Worm (Caenorhabditis elegans): ENCODE data around the gene odr-1.
A peak's percentile ranks its signal among the peaks of the same experiment; 100 is the strongest.

The odr-1 gene

ce11 chrX:13510997-13511396, 39.8 kb downstream of the odr-1 start, which contains the start of gene col-185:
Gene col-185, minus strand, starts transcription at chrX:13511097.
- TF ChIP-seq nhr-12 (tag; optimal IDR thresholded peaks at IDR 0.05) (no peak), snpc-4 (tag; optimal IDR thresholded peaks at IDR 0.05) (no peak), nhr-77 (tag; optimal IDR thresholded peaks at IDR 0.05) (no peak), Y55F3AM.14 (GFP tag; optimal IDR thresholded peaks at IDR 0.05) (no peak), C34F6.9 (tag; optimal IDR thresholded peaks at IDR 0.05) (no peak), ztf-4 (tag; optimal IDR thresholded peaks at IDR 0.05) (no peak), peb-1 (tag; optimal IDR thresholded peaks at IDR 0.05) (no peak), ztf-1 (GFP tag; conservative IDR thresholded peaks at IDR 0.05) (no peak), ztf-11 (tag; optimal IDR thresholded peaks at IDR 0.05) (no peak), lin-13 (GFP tag; optimal IDR thresholded peaks at IDR 0.05) (no peak), egl-27 (tag; optimal IDR thresholded peaks at IDR 0.05) (no peak)

- TF ChIP-seq ceh-16 (tag; optimal IDR thresholded peaks at IDR 0.05) = no peak
- no peak for TF ChIP-seq R02D3.7 (tag; optimal IDR thresholded peaks at IDR 0.05)
- TF ChIP-seq mab-5 (tag; optimal IDR thresholded peaks at IDR 0.05) = no peak
- TF ChIP-seq ztf-11 (tag; optimal IDR thresholded peaks at IDR 0.05) = no peak
- no peak for TF ChIP-seq unc-55 (GFP tag; optimal IDR thresholded peaks at IDR 0.05)
- no peak for TF ChIP-seq sma-9 (GFP tag; optimal IDR thresholded peaks at IDR 0.05)
- no peak for TF ChIP-seq sma-9 (tag; optimal IDR thresholded peaks at IDR 0.05)
- TF ChIP-seq unc-39 (tag; optimal IDR thresholded peaks at IDR 0.05) = no peak
- no peak for TF ChIP-seq nhr-23 (tag; optimal IDR thresholded peaks at IDR 0.05)
- TF ChIP-seq lin-11 (tag; optimal IDR thresholded peaks at IDR 0.05) = no peak
- no peak for TF ChIP-seq nhr-237 (tag; optimal IDR thresholded peaks at IDR 0.05)
These were observed 40.5 kb downstream of the odr-1 start for ce11 chrX:13510234-13510837.

- TF ChIP-seq unc-55 (GFP tag; optimal IDR thresholded peaks at IDR 0.05) (no peak), nhr-6 (tag; optimal IDR thresholded peaks at IDR 0.05) (no peak), ztf-11 (tag; optimal IDR thresholded peaks at IDR 0.05) (no peak), F13H6.1 (tag; optimal IDR thresholded peaks at IDR 0.05) (no peak), unc-39 (tag; optimal IDR thresholded peaks at IDR 0.05) (no peak), nhr-12 (tag; optimal IDR thresholded peaks at IDR 0.05) (no peak), R02D3.7 (tag; optimal IDR thresholded peaks at IDR 0.05) (no peak)
These were observed 43.6 kb downstream of the odr-1 start, which contains the start of gene H06A10.1 for ce11 chrX:13507233-13507632. Gene H06A10.1, plus strand, starts transcription at chrX:13507533.

- TF ChIP-seq snpc-4 (tag; optimal IDR thresholded peaks at IDR 0.05) (peak; percentile 43), ztf-1 (GFP tag; conservative IDR thresholded peaks at IDR 0.05) (no peak), sma-9 (GFP tag; optimal IDR thresholded peaks at IDR 0.05) (peak; percentile 5), sma-9 (tag; optimal IDR thresholded peaks at IDR 0.05) (no peak)
These were observed 44.3 kb downstream of the odr-1 start for ce11 chrX:13506493-13506892.

ce11 chrX:13506043-13506442, 44.7 kb downstream of the odr-1 start:
- TF ChIP-seq lsy-2 (tag; optimal IDR thresholded peaks at IDR 0.05) (no peak), nhr-129 (tag; optimal IDR thresholded peaks at IDR 0.05) (peak; percentile 21)

ce11 chrX:13505201-13505600, 45.6 kb downstream of the odr-1 start:
- TF ChIP-seq egl-27 (tag; optimal IDR thresholded peaks at IDR 0.05) = no peak

ce11 chrX:13503839-13504238, 47.0 kb downstream of the odr-1 start:
- TF ChIP-seq snpc-4 (tag; optimal IDR thresholded peaks at IDR 0.05) (no peak), nhr-129 (tag; optimal IDR thresholded peaks at IDR 0.05) (no peak), C34F6.9 (tag; optimal IDR thresholded peaks at IDR 0.05) (no peak), ztf-11 (tag; optimal IDR thresholded peaks at IDR 0.05) (no peak), elt-3 (tag; optimal IDR thresholded peaks at IDR 0.05) (no peak), blmp-1 (tag; optimal IDR thresholded peaks at IDR 0.05; ENCODE audit: insufficient read depth) (no peak), ceh-16 (tag; optimal IDR thresholded peaks at IDR 0.05) (no peak), egl-27 (tag; optimal IDR thresholded peaks at IDR 0.05) (no peak), alr-1 (tag; optimal IDR thresholded peaks at IDR 0.05) (no peak), nhr-23 (tag; optimal IDR thresholded peaks at IDR 0.05) (no peak), lin-11 (tag; optimal IDR thresholded peaks at IDR 0.05) (no peak), nhr-77 (tag; optimal IDR thresholded peaks at IDR 0.05) (no peak), skn-1 (tag; optimal IDR thresholded peaks at IDR 0.05) (no peak)
